ENCODE assay signal across 1 fruit fly cellular context in genomic region chr3R:30600154-30601009, dm6.
TF ChIP-seq lines count a peak whose summit lies in the region.

No protein-coding gene starts in this region.

TF ChIP-seq in whole organism, embryonic, 481 proteins besides CTCF, POLR2A, EP300 and RAD21 (continued from another document):
- TF ChIP-seq HLH3B (GFP tag; IDR thresholded peaks at IDR 0.05; lab: Robert Waterston, UW): peak; percentile 95
- peak; percentile 93 for TF ChIP-seq CG12071 (GFP tag; optimal IDR thresholded peaks at IDR 0.05; lab: Kevin White, UChicago)
- TF ChIP-seq CG1233 (GFP tag; optimal IDR thresholded peaks at IDR 0.05; lab: Kevin White, UChicago): peak; percentile 85
- peak; percentile 87 for TF ChIP-seq toy (GFP tag; IDR thresholded peaks at IDR 0.05; lab: Robert Waterston, UW)
- TF ChIP-seq fd3F (GFP tag; optimal IDR thresholded peaks at IDR 0.05; lab: Kevin White, UChicago): peak; percentile 82
- no peak for TF ChIP-seq abd-A (tag; optimal IDR thresholded peaks at IDR 0.05; lab: Kevin White, UChicago)
- TF ChIP-seq CG9876 (GFP tag; optimal IDR thresholded peaks at IDR 0.05; lab: Kevin White, UChicago): peak; percentile 69
- TF ChIP-seq usp (GFP tag; optimal IDR thresholded peaks at IDR 0.05; lab: Kevin White, UChicago): no peak
- peak; percentile 86 for TF ChIP-seq HLH54F (GFP tag; optimal IDR thresholded peaks at IDR 0.05; lab: Kevin White, UChicago)
- TF ChIP-seq CG16779 (GFP tag; IDR thresholded peaks at IDR 0.05; lab: Robert Waterston, UW): peak; percentile 87
- TF ChIP-seq Tbp (GFP tag; optimal IDR thresholded peaks at IDR 0.05; lab: Kevin White, UChicago): no peak
- TF ChIP-seq pb (GFP tag; optimal IDR thresholded peaks at IDR 0.05; lab: Kevin White, UChicago): peak; percentile 74
- TF ChIP-seq row (GFP tag; IDR thresholded peaks at IDR 0.05; lab: Robert Waterston, UW): peak; percentile 94
- peak; percentile 21 for TF ChIP-seq Sry-β (GFP tag; optimal IDR thresholded peaks at IDR 0.05; lab: Kevin White, UChicago)
- peak; percentile 91 for TF ChIP-seq CG17829 (tag; optimal IDR thresholded peaks at IDR 0.05; lab: Kevin White, UChicago)
- peak; percentile 70 for TF ChIP-seq kah (GFP tag; optimal IDR thresholded peaks at IDR 0.05; lab: Kevin White, UChicago)
- TF ChIP-seq TFAM (GFP tag; optimal IDR thresholded peaks at IDR 0.05; lab: Kevin White, UChicago): peak; percentile 63
- TF ChIP-seq kni (GFP tag; optimal IDR thresholded peaks at IDR 0.05; lab: Kevin White, UChicago): no peak
- TF ChIP-seq CG18619 (GFP tag; optimal IDR thresholded peaks at IDR 0.05; lab: Kevin White, UChicago): peak; percentile 81
- TF ChIP-seq lola (GFP tag; optimal IDR thresholded peaks at IDR 0.05; lab: Kevin White, UChicago): peak in 1 of 3 experiments; percentile 83
- peak; percentile 84 for TF ChIP-seq Bteb2 (GFP tag; optimal IDR thresholded peaks at IDR 0.05; lab: Kevin White, UChicago)
- peak; percentile 81 for TF ChIP-seq CG4328 (GFP tag; optimal IDR thresholded peaks at IDR 0.05; lab: Kevin White, UChicago)
- TF ChIP-seq grau (tag; optimal IDR thresholded peaks at IDR 0.05; lab: Kevin White, UChicago): peak; percentile 89
- peak; percentile 84 for TF ChIP-seq ERR (GFP tag; optimal IDR thresholded peaks at IDR 0.05; lab: Kevin White, UChicago)
- peak; percentile 93 for TF ChIP-seq CG4424 (GFP tag; optimal IDR thresholded peaks at IDR 0.05; lab: Kevin White, UChicago)
- TF ChIP-seq CG12744 (GFP tag; optimal IDR thresholded peaks at IDR 0.05; lab: Kevin White, UChicago): peak; percentile 89
- peak; percentile 89 for TF ChIP-seq Side (GFP tag; optimal IDR thresholded peaks at IDR 0.05; lab: Kevin White, UChicago)
- TF ChIP-seq ato (GFP tag; IDR thresholded peaks at IDR 0.05; lab: Robert Waterston, UW; ENCODE audit: partially characterized antibody): no peak
- no peak for TF ChIP-seq Dref (GFP tag; IDR thresholded peaks at IDR 0.05; lab: Robert Waterston, UW)
- TF ChIP-seq kay (GFP tag; optimal IDR thresholded peaks at IDR 0.05; lab: Kevin White, UChicago): peak; percentile 83
- TF ChIP-seq CG34224 (GFP tag; IDR thresholded peaks at IDR 0.05; lab: Robert Waterston, UW; ENCODE audit: partially characterized antibody): no peak; the same call in 2 of the 3 replicates
- no peak for TF ChIP-seq CG30020 (tag; optimal IDR thresholded peaks at IDR 0.05; lab: Kevin White, UChicago)
- TF ChIP-seq Kr (GFP tag; optimal IDR thresholded peaks at IDR 0.05; lab: Kevin White, UChicago): no peak
- no peak for TF ChIP-seq hb (GFP tag; IDR thresholded peaks at IDR 0.05; lab: Robert Waterston, UW; ENCODE audit: partially characterized antibody)
- TF ChIP-seq CG15696 (tag; optimal IDR thresholded peaks at IDR 0.05; lab: Kevin White, UChicago): peak; percentile 74
- TF ChIP-seq wek (GFP tag; optimal IDR thresholded peaks at IDR 0.05; lab: Kevin White, UChicago): peak; percentile 73
- peak; percentile 93 for TF ChIP-seq ranshi (GFP tag; IDR thresholded peaks at IDR 0.05; lab: Robert Waterston, UW)
- peak; percentile 93 for TF ChIP-seq CG8388 (GFP tag; optimal IDR thresholded peaks at IDR 0.05; lab: Kevin White, UChicago)
- TF ChIP-seq sob (GFP tag; IDR thresholded peaks at IDR 0.05; lab: Robert Waterston, UW): peak; percentile 94
- no peak for TF ChIP-seq D (optimal IDR thresholded peaks at IDR 0.05; lab: Kevin White, UChicago)
- peak; percentile 88 for TF ChIP-seq D (GFP tag; optimal IDR thresholded peaks at IDR 0.05; lab: Kevin White, UChicago)
- TF ChIP-seq CG2889 (GFP tag; IDR thresholded peaks at IDR 0.05; lab: Robert Waterston, UW): peak; percentile 83
- TF ChIP-seq twi (tag; optimal IDR thresholded peaks at IDR 0.05; lab: Kevin White, UChicago): peak; percentile 70
- peak; percentile 90 for TF ChIP-seq CG6854 (GFP tag; optimal IDR thresholded peaks at IDR 0.05; lab: Kevin White, UChicago)
- peak; percentile 98 for TF ChIP-seq ci (GFP tag; IDR thresholded peaks at IDR 0.05; lab: Robert Waterston, UW)
- TF ChIP-seq CG9727 (GFP tag; optimal IDR thresholded peaks at IDR 0.05; lab: Kevin White, UChicago): peak; percentile 92
- TF ChIP-seq CG3163 (GFP tag; optimal IDR thresholded peaks at IDR 0.05; lab: Kevin White, UChicago): peak; percentile 79
- TF ChIP-seq trh (GFP tag; optimal IDR thresholded peaks at IDR 0.05; lab: Kevin White, UChicago): peak; percentile 89
- peak; percentile 73 for TF ChIP-seq Fer2 (tag; optimal IDR thresholded peaks at IDR 0.05; lab: Kevin White, UChicago)
- TF ChIP-seq disco-r (GFP tag; optimal IDR thresholded peaks at IDR 0.05; lab: Kevin White, UChicago): peak; percentile 76
- TF ChIP-seq dysf (GFP tag; IDR thresholded peaks at IDR 0.05; lab: Robert Waterston, UW): peak; percentile 92
- TF ChIP-seq CG3995 (GFP tag; optimal IDR thresholded peaks at IDR 0.05; lab: Kevin White, UChicago): peak; percentile 63
- TF ChIP-seq CG17359 (tag; optimal IDR thresholded peaks at IDR 0.05; lab: Kevin White, UChicago): peak; percentile 93
- 0 out of 2 replicates have a peak, but pooled peaks have one; percentile 29 for TF ChIP-seq Scr (GFP tag; IDR thresholded peaks at IDR 0.05; lab: Robert Waterston, UW; ENCODE audit: partially characterized antibody)
- TF ChIP-seq CG10979 (tag; optimal IDR thresholded peaks at IDR 0.05; lab: Kevin White, UChicago): peak; percentile 90
- TF ChIP-seq CG2129 (GFP tag; IDR thresholded peaks at IDR 0.05; lab: Robert Waterston, UW; ENCODE audit: partially characterized antibody): no peak
- TF ChIP-seq chm (GFP tag; IDR thresholded peaks at IDR 0.05; lab: Robert Waterston, UW): peak; percentile 97
- peak; percentile 72 for TF ChIP-seq croc (GFP tag; conservative IDR thresholded peaks at IDR 0.05; lab: Robert Waterston, UW)
- TF ChIP-seq al (GFP tag; IDR thresholded peaks at IDR 0.05; lab: Robert Waterston, UW): peak; percentile 85
- peak; percentile 97 for TF ChIP-seq stc (GFP tag; IDR thresholded peaks at IDR 0.05; lab: Robert Waterston, UW)
- TF ChIP-seq en (GFP tag; optimal IDR thresholded peaks at IDR 0.05; lab: Kevin White, UChicago): peak; percentile 30
- peak; percentile 20 for TF ChIP-seq YL-1 (GFP tag; optimal IDR thresholded peaks at IDR 0.05; lab: Kevin White, UChicago)
- TF ChIP-seq CG8944 (GFP tag; optimal IDR thresholded peaks at IDR 0.05; lab: Kevin White, UChicago): peak; percentile 79
- peak; percentile 93 for TF ChIP-seq ems (GFP tag; optimal IDR thresholded peaks at IDR 0.05; lab: Kevin White, UChicago)
- peak in 1 of 2 experiments; percentile 21 for TF ChIP-seq insv (GFP tag; optimal IDR thresholded peaks at IDR 0.05; lab: Kevin White, UChicago)
- peak; percentile 95 for TF ChIP-seq Rfx (GFP tag; IDR thresholded peaks at IDR 0.05; lab: Robert Waterston, UW)
- TF ChIP-seq zen2 (GFP tag; IDR thresholded peaks at IDR 0.05; lab: Robert Waterston, UW; ENCODE audit: partially characterized antibody): no peak
- TF ChIP-seq run (tag; optimal IDR thresholded peaks at IDR 0.05; lab: Kevin White, UChicago): peak; percentile 91
- peak; percentile 90 for TF ChIP-seq CG12219 (GFP tag; optimal IDR thresholded peaks at IDR 0.05; lab: Kevin White, UChicago)
- TF ChIP-seq CG8924 (tag; optimal IDR thresholded peaks at IDR 0.05; lab: Kevin White, UChicago): peak; percentile 93
- peak; percentile 2 for TF ChIP-seq pzg (GFP tag; optimal IDR thresholded peaks at IDR 0.05; lab: Kevin White, UChicago)
- TF ChIP-seq CG3281 (GFP tag; optimal IDR thresholded peaks at IDR 0.05; lab: Kevin White, UChicago): peak; percentile 92
- TF ChIP-seq nmo (GFP tag; optimal IDR thresholded peaks at IDR 0.05; lab: Kevin White, UChicago): peak; percentile 92
- peak; percentile 96 for TF ChIP-seq CG32532 (GFP tag; IDR thresholded peaks at IDR 0.05; lab: Robert Waterston, UW)
- peak; percentile 77 for TF ChIP-seq CG33213 (GFP tag; optimal IDR thresholded peaks at IDR 0.05; lab: Kevin White, UChicago)
- TF ChIP-seq pita (GFP tag; optimal IDR thresholded peaks at IDR 0.05; lab: Kevin White, UChicago): no peak
- TF ChIP-seq CrebB (tag; optimal IDR thresholded peaks at IDR 0.05; lab: Kevin White, UChicago): peak; percentile 78
- peak; percentile 89 for TF ChIP-seq lmd (GFP tag; IDR thresholded peaks at IDR 0.05; lab: Robert Waterston, UW)
- TF ChIP-seq CG6683 (GFP tag; optimal IDR thresholded peaks at IDR 0.05; lab: Kevin White, UChicago): peak; percentile 81
- peak; percentile 89 for TF ChIP-seq sisA (GFP tag; IDR thresholded peaks at IDR 0.05; lab: Robert Waterston, UW)
- peak; percentile 77 for TF ChIP-seq trem (tag; optimal IDR thresholded peaks at IDR 0.05; lab: Kevin White, UChicago)
- TF ChIP-seq mld (GFP tag; IDR thresholded peaks at IDR 0.05; lab: Robert Waterston, UW; ENCODE audit: partially characterized antibody): no peak
- TF ChIP-seq CG13424 (tag; optimal IDR thresholded peaks at IDR 0.05; lab: Kevin White, UChicago): peak; percentile 90
- TF ChIP-seq Dll (GFP tag; IDR thresholded peaks at IDR 0.05; lab: Robert Waterston, UW; ENCODE audit: partially characterized antibody): 0 out of 4 replicates have a peak, but pooled peaks have one; percentile 23
- TF ChIP-seq az2 (GFP tag; optimal IDR thresholded peaks at IDR 0.05; lab: Kevin White, UChicago): peak; percentile 90
- TF ChIP-seq HmgZ (tag; optimal IDR thresholded peaks at IDR 0.05; lab: Kevin White, UChicago): peak; percentile 86
- TF ChIP-seq NFAT (GFP tag; IDR thresholded peaks at IDR 0.05; lab: Robert Waterston, UW): peak; percentile 95
- peak; percentile 55 for TF ChIP-seq CG34376 (GFP tag; optimal IDR thresholded peaks at IDR 0.05; lab: Kevin White, UChicago)
- TF ChIP-seq CG10147 (GFP tag; optimal IDR thresholded peaks at IDR 0.05; lab: Kevin White, UChicago): peak; percentile 89
- TF ChIP-seq Myb (GFP tag; optimal IDR thresholded peaks at IDR 0.05; lab: Kevin White, UChicago): peak; percentile 67
- TF ChIP-seq CG5953 (GFP tag; IDR thresholded peaks at IDR 0.05; lab: Robert Waterston, UW): peak; percentile 92
- peak; percentile 24 for TF ChIP-seq CG7271 (tag; optimal IDR thresholded peaks at IDR 0.05; lab: Kevin White, UChicago)
- peak; percentile 85 for TF ChIP-seq NK7.1 (GFP tag; optimal IDR thresholded peaks at IDR 0.05; lab: Kevin White, UChicago)
- TF ChIP-seq dpn (GFP tag; optimal IDR thresholded peaks at IDR 0.05; lab: Kevin White, UChicago): peak; percentile 90 to 91
- TF ChIP-seq Meics (GFP tag; optimal IDR thresholded peaks at IDR 0.05; lab: Kevin White, UChicago): peak; percentile 91
- TF ChIP-seq unc-4 (GFP tag; IDR thresholded peaks at IDR 0.05; lab: Robert Waterston, UW; ENCODE audit: partially characterized antibody): no peak; the same call in 1 of the 2 replicates
- peak; percentile 94 for TF ChIP-seq CG18599 (GFP tag; optimal IDR thresholded peaks at IDR 0.05; lab: Kevin White, UChicago)
- peak; percentile 86 for TF ChIP-seq cato (GFP tag; optimal IDR thresholded peaks at IDR 0.05; lab: Kevin White, UChicago; ENCODE audit: borderline replicate concordance)
- peak; percentile 93 for TF ChIP-seq CG2712 (tag; optimal IDR thresholded peaks at IDR 0.05; lab: Kevin White, UChicago)
- TF ChIP-seq sr (GFP tag; IDR thresholded peaks at IDR 0.05; lab: Robert Waterston, UW): peak; percentile 81
- TF ChIP-seq CG17568 (GFP tag; optimal IDR thresholded peaks at IDR 0.05; lab: Kevin White, UChicago): peak; percentile 78
- TF ChIP-seq CG7928 (GFP tag; optimal IDR thresholded peaks at IDR 0.05; lab: Kevin White, UChicago): peak; percentile 56
- TF ChIP-seq hbn (GFP tag; IDR thresholded peaks at IDR 0.05; lab: Robert Waterston, UW; ENCODE audit: partially characterized antibody): no peak
- peak; percentile 58 for TF ChIP-seq bab2 (GFP tag; optimal IDR thresholded peaks at IDR 0.05; lab: Kevin White, UChicago)
- no peak for TF ChIP-seq Hr39 (optimal IDR thresholded peaks at IDR 0.05; lab: Kevin White, UChicago)
- TF ChIP-seq CG12155 (GFP tag; optimal IDR thresholded peaks at IDR 0.05; lab: Kevin White, UChicago): peak; percentile 83
- TF ChIP-seq tin (GFP tag; optimal IDR thresholded peaks at IDR 0.05; lab: Kevin White, UChicago): peak; percentile 91
- peak; percentile 88 for TF ChIP-seq BtbVII (GFP tag; optimal IDR thresholded peaks at IDR 0.05; lab: Kevin White, UChicago)
- TF ChIP-seq CG14710 (tag; optimal IDR thresholded peaks at IDR 0.05; lab: Kevin White, UChicago): peak; percentile 81
- TF ChIP-seq unpg (GFP tag; optimal IDR thresholded peaks at IDR 0.05; lab: Kevin White, UChicago): peak; percentile 95
- TF ChIP-seq fd64A (GFP tag; optimal IDR thresholded peaks at IDR 0.05; lab: Kevin White, UChicago): peak; percentile 78
- TF ChIP-seq D19A (tag; optimal IDR thresholded peaks at IDR 0.05; lab: Kevin White, UChicago): peak; percentile 86
- TF ChIP-seq CG4820 (GFP tag; optimal IDR thresholded peaks at IDR 0.05; lab: Kevin White, UChicago): peak; percentile 82
